Worm (Caenorhabditis elegans): ENCODE results near the gene ZK507.1.

ZK507.1 gene

DNA sequence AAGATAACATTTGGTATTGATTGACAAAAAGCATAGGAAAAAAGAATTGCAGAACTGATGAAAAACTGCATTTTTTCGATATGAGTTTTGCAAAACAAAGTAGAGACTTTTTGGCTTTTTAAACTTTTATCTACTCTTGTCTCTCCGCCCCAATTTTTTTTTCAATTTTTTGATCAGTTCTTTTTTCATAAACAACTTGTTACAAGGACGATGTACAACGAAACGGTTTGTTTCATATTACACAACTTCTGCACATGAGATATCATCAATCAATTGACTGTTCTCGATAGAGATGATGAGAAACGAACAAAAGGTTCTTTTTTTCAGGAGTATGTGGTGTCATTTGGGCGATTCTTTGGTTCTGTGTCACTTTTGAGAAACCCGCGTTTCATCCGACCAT, 37.5 kb upstream of the ZK507.1 start, which contains the start of gene ZK512.7:
Gene ZK512.7, minus strand, starts transcription at position 101 of the 400 bp plus-strand sequence.
- TF ChIP-seq K02D7.2 (tag; optimal IDR thresholded peaks at IDR 0.05) (no peak), ceh-45 (GFP tag; IDR thresholded peaks at IDR 0.05) (no peak), sox-4 (tag; optimal IDR thresholded peaks at IDR 0.05) (no peak), pax-1 (tag; optimal IDR thresholded peaks at IDR 0.05) (no peak), mec-3 (tag; optimal IDR thresholded peaks at IDR 0.05; ENCODE audit: borderline replicate concordance) (no peak), hlh-6 (tag; optimal IDR thresholded peaks at IDR 0.05) (no peak), Y22D7AL.16 (tag; optimal IDR thresholded peaks at IDR 0.05) (no peak), ceh-30 (tag; optimal IDR thresholded peaks at IDR 0.05) (no peak), K09A11.1 (tag; optimal IDR thresholded peaks at IDR 0.05; ENCODE audit: insufficient read depth) (no peak), hlh-15 (tag; optimal IDR thresholded peaks at IDR 0.05) (no peak), C38D4.7 (GFP tag; optimal IDR thresholded peaks at IDR 0.05) (no peak), dve-1 (tag; optimal IDR thresholded peaks at IDR 0.05) (no peak), lim-6 (tag; optimal IDR thresholded peaks at IDR 0.05) (no peak), ceh-6 (GFP tag; optimal IDR thresholded peaks at IDR 0.05) (no peak)

DNA sequence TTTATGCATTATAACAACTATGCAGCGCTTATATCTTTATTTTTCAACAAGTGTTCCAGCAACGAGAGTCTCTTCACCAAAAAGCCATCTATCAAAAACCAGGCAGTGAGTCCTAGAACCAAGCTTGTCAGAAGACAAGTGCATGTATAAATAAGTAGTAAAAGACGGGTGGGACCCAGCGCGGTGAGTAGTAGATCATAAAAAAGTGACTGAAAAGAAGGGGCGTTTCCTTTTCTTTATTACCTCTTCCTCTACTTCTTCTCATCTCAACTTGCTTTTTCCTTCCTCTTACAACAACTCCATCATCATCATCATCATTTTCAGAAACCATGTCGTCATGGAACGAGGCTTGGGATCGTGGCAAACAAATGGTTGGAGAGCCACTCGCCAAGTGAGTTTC, 35.5 kb upstream of the ZK507.1 start, which contains the start of gene eat-4:
Gene eat-4, plus strand, starts transcription at position 301 of the 400 bp plus-strand sequence.
- no peak for TF ChIP-seq ceh-2 (tag; optimal IDR thresholded peaks at IDR 0.05)
- no peak for TF ChIP-seq tbx-2 (tag; optimal IDR thresholded peaks at IDR 0.05)
- no peak for TF ChIP-seq mec-3 (tag; optimal IDR thresholded peaks at IDR 0.05; ENCODE audit: borderline replicate concordance)
- no peak for TF ChIP-seq lin-11 (tag; optimal IDR thresholded peaks at IDR 0.05)
- no peak for TF ChIP-seq unc-86 (tag; optimal IDR thresholded peaks at IDR 0.05)
- no peak for TF ChIP-seq ceh-14 (tag; optimal IDR thresholded peaks at IDR 0.05)
- TF ChIP-seq ceh-34 (tag; optimal IDR thresholded peaks at IDR 0.05), result no peak
- TF ChIP-seq hlh-8 (tag; optimal IDR thresholded peaks at IDR 0.05), result no peak
- no peak for TF ChIP-seq ceh-9 (tag; optimal IDR thresholded peaks at IDR 0.05)
- no peak for TF ChIP-seq hlh-6 (tag; optimal IDR thresholded peaks at IDR 0.05)
- TF ChIP-seq ahr-1 (tag; optimal IDR thresholded peaks at IDR 0.05), result no peak
- no peak for TF ChIP-seq hlh-30 (tag; optimal IDR thresholded peaks at IDR 0.05; ENCODE audit: insufficient read depth)
- no peak for TF ChIP-seq pat-9 (tag; optimal IDR thresholded peaks at IDR 0.05)
- TF ChIP-seq ttx-3 (tag; optimal IDR thresholded peaks at IDR 0.05), result no peak
- no peak for TF ChIP-seq unc-3 (GFP tag; conservative IDR thresholded peaks at IDR 0.05)
- TF ChIP-seq unc-3 (tag; optimal IDR thresholded peaks at IDR 0.05), result no peak

DNA sequence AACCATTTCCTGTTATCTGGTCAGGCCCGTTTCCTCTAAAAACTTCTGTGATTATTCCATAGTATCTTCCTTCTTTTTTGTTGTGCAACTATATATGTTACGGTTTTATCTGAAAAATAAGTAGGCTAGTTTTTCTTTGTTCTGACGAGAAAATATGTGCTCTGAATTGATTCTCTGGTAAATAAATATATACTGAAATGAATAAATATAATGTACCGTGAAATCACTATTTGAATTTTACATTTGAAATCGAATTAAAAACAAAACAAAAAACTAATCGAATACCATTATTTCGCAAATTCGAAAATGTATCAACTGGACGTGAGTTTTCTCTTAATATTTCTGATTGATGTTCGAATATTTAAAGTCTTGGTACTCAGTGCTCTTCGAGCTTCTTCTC, 29.5 kb upstream of the ZK507.1 start, which contains the start of gene ZK512.10:
Gene ZK512.10, plus strand, starts transcription at position 301 of the 400 bp plus-strand sequence.
- TF ChIP-seq pat-9 (tag; optimal IDR thresholded peaks at IDR 0.05) (no peak), dmd-4 (tag; optimal IDR thresholded peaks at IDR 0.05; ENCODE audit: borderline replicate concordance) (no peak), ceh-30 (tag; optimal IDR thresholded peaks at IDR 0.05) (no peak), nhr-11 (tag; optimal IDR thresholded peaks at IDR 0.05) (no peak), pag-3 (tag; optimal IDR thresholded peaks at IDR 0.05; ENCODE audit: borderline replicate concordance) (no peak), Y22D7AL.16 (tag; optimal IDR thresholded peaks at IDR 0.05) (no peak), ceh-34 (tag; optimal IDR thresholded peaks at IDR 0.05) (no peak), hlh-6 (tag; optimal IDR thresholded peaks at IDR 0.05) (no peak), ceh-9 (tag; optimal IDR thresholded peaks at IDR 0.05) (no peak), pha-4 (tag; optimal IDR thresholded peaks at IDR 0.05) (no peak), odd-2 (tag; optimal IDR thresholded peaks at IDR 0.05) (no peak), sdc-2 (tag; optimal IDR thresholded peaks at IDR 0.05) (no peak), fkh-10 (GFP tag; optimal IDR thresholded peaks at IDR 0.05) (no peak)

DNA sequence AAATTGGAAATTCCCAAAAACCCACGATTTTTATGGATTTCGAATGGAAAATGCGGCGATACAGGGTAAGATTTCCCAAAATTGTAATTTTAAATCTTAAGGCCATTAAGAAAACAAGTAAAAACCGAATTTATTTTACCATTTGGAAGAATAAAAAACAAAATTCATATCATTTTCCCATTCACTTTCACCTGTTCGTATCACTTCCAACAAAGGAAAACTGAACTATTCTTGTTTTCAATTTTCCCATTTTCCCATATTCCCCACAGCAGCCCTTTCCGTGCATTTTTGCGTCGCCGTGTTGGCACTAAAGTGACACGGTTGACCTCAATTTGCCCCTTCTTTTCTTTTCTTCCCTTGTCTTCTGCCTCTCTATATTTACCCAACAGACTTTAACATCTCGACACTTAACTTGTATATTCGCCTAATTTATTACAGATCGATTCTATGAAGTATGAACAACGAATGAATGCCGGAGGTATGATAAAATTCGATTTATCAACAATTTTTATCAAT, 24.7 kb upstream of the ZK507.1 start, which contains the start of gene sec-16A.1:
Gene sec-16A.1, plus strand, starts transcription at position 51 of the 516 bp plus-strand sequence.
- TF ChIP-seq lim-6 (tag; optimal IDR thresholded peaks at IDR 0.05) (no peak), F13H6.1 (tag; optimal IDR thresholded peaks at IDR 0.05) (no peak), pax-1 (tag; optimal IDR thresholded peaks at IDR 0.05) (peak; percentile 34), ceh-34 (tag; optimal IDR thresholded peaks at IDR 0.05) (no peak), hlh-6 (tag; optimal IDR thresholded peaks at IDR 0.05) (no peak)
